Fruit fly (Drosophila melanogaster): ENCODE measurements around the gene Wdr24.

- TF ChIP-seq Abd-B (GFP tag; optimal IDR thresholded peaks at IDR 0.05) = no peak
- no peak for TF ChIP-seq h (GFP tag; optimal IDR thresholded peaks at IDR 0.05)
- no peak for TF ChIP-seq psq (GFP tag; optimal IDR thresholded peaks at IDR 0.05)
- no peak for TF ChIP-seq Mio (GFP tag; optimal IDR thresholded peaks at IDR 0.05)
- no peak for TF ChIP-seq sage (GFP tag; optimal IDR thresholded peaks at IDR 0.05)
- no peak for TF ChIP-seq GATAd (GFP tag; optimal IDR thresholded peaks at IDR 0.05)
- TF ChIP-seq rgr (GFP tag; optimal IDR thresholded peaks at IDR 0.05) = no peak
- TF ChIP-seq woc (GFP tag; optimal IDR thresholded peaks at IDR 0.05) = no peak
- no peak for TF ChIP-seq Hr78 (GFP tag; optimal IDR thresholded peaks at IDR 0.05)
Measured at dm6 chr3R:29697841-29698240, 47.1 kb downstream of the Wdr24 start.

Measured in whole organism, wandering third instar larva.